Fruit fly (Drosophila melanogaster) Kc167 (cell line): ENCODE measurements around the gene CG34117.

Source experiments
- Myc ChIP-seq: fragments of >200 bp; optimal IDR thresholded peaks from 2 replicates; lab custom pipeline; 2017; ENCODE audit warnings: missing external identifiers
- psq ChIP-seq: fragments of >200 bp; optimal IDR thresholded peaks from 2 replicates; lab custom pipeline; 2017; ENCODE audit warnings: missing external identifiers

DNA sequence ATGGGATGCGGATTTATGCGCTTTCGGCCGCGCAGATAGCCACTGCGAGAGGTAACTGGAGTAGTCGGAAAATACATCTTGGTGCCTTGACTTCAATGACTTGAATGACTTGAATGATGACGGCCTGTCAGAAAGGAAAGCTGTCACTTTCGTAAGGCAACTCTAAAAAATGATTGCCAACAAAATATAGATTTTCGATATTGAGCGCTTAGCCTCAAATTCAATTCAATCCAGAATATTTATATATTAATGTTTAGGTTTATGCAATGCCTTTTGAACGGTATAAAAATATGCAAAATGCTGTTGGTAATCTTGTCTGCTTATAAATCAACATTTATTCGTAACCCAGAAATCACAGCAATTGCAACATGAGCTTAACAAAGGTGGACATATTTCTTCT is 8.2 kb upstream of the CG34117 start, which contains the start of gene CG44261:
- TF ChIP-seq psq (lab: Kevin White, UChicago) (no peak), Myc (lab: Kevin White, UChicago) (no peak)
